1 fruit fly cellular context compared by ENCODE assay signal in the genomic region with DNA sequence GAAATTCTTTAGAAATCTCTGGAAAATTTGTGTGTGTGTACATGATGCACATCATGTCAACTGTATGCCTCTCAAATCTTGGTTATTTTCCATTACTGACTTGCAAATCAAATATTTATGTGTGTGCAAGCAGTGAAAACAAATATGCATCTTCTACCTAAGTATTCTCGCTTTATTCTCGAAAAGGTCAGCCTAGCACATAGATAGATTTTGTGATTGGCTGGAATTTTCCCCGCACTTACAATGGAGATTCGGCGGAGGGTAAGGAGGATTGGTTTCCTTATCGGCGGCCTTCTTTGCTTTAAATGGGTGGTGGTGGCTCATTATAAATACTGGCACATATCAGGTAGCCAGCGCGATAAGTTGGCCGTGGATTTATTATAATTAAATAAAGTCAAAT.
TF ChIP-seq lines count a peak whose summit lies in the region.

No protein-coding gene starts in this region.

TF ChIP-seq in whole organism, embryonic, 481 proteins besides CTCF, POLR2A, EP300 and RAD21 (continued from another document):
- no peak for TF ChIP-seq ato (GFP tag; IDR thresholded peaks at IDR 0.05; lab: Robert Waterston, UW; ENCODE audit: partially characterized antibody)
- no peak for TF ChIP-seq az2 (GFP tag; optimal IDR thresholded peaks at IDR 0.05; lab: Kevin White, UChicago)
- no peak for TF ChIP-seq odd (GFP tag; optimal IDR thresholded peaks at IDR 0.05; lab: Kevin White, UChicago)
- TF ChIP-seq zfh1 (GFP tag; IDR thresholded peaks at IDR 0.05; lab: Robert Waterston, UW) = no peak
- TF ChIP-seq CG8281 (tag; optimal IDR thresholded peaks at IDR 0.05; lab: Kevin White, UChicago) = no peak
- no peak for TF ChIP-seq Abd-B (GFP tag; optimal IDR thresholded peaks at IDR 0.05; lab: Kevin White, UChicago)
- no peak for TF ChIP-seq zen2 (GFP tag; IDR thresholded peaks at IDR 0.05; lab: Robert Waterston, UW; ENCODE audit: partially characterized antibody)
- no peak for TF ChIP-seq YL-1 (GFP tag; optimal IDR thresholded peaks at IDR 0.05; lab: Kevin White, UChicago)
- TF ChIP-seq CG6254 (GFP tag; optimal IDR thresholded peaks at IDR 0.05; lab: Kevin White, UChicago) = no peak
- no peak for TF ChIP-seq GATAe (GFP tag; conservative IDR thresholded peaks at IDR 0.05; lab: Robert Waterston, UW)
- no peak for TF ChIP-seq CG12155 (GFP tag; optimal IDR thresholded peaks at IDR 0.05; lab: Kevin White, UChicago)
- TF ChIP-seq sd (tag; optimal IDR thresholded peaks at IDR 0.05; lab: Kevin White, UChicago) = no peak
- peak; percentile 37 for TF ChIP-seq ATbp (GFP tag; optimal IDR thresholded peaks at IDR 0.05; lab: Kevin White, UChicago)
- no peak for TF ChIP-seq CG30020 (tag; optimal IDR thresholded peaks at IDR 0.05; lab: Kevin White, UChicago)
- TF ChIP-seq slbo (GFP tag; IDR thresholded peaks at IDR 0.05; lab: Robert Waterston, UW) = no peak
- TF ChIP-seq CG7271 (tag; optimal IDR thresholded peaks at IDR 0.05; lab: Kevin White, UChicago) = peak; percentile 62
- TF ChIP-seq CG11504 (tag; optimal IDR thresholded peaks at IDR 0.05; lab: Kevin White, UChicago) = peak; percentile 22
- no peak for TF ChIP-seq disco-r (GFP tag; optimal IDR thresholded peaks at IDR 0.05; lab: Kevin White, UChicago)
- TF ChIP-seq CG7372 (GFP tag; IDR thresholded peaks at IDR 0.05; lab: Robert Waterston, UW) = no peak
- no peak for TF ChIP-seq Kr (GFP tag; optimal IDR thresholded peaks at IDR 0.05; lab: Kevin White, UChicago)
- TF ChIP-seq CG32772 (GFP tag; IDR thresholded peaks at IDR 0.05; lab: Robert Waterston, UW) = no peak
- TF ChIP-seq sisA (GFP tag; IDR thresholded peaks at IDR 0.05; lab: Robert Waterston, UW) = no peak
- TF ChIP-seq chif (GFP tag; optimal IDR thresholded peaks at IDR 0.05; lab: Kevin White, UChicago) = no peak
- TF ChIP-seq CG6175 (GFP tag; IDR thresholded peaks at IDR 0.05; lab: Robert Waterston, UW) = no peak
- TF ChIP-seq CG11560 (tag; IDR thresholded peaks at IDR 0.05; lab: Robert Waterston, UW) = no peak
- no peak for TF ChIP-seq row (GFP tag; IDR thresholded peaks at IDR 0.05; lab: Robert Waterston, UW)
- no peak for TF ChIP-seq slou (GFP tag; optimal IDR thresholded peaks at IDR 0.05; lab: Kevin White, UChicago)
- TF ChIP-seq CG17186 (GFP tag; optimal IDR thresholded peaks at IDR 0.05; lab: Kevin White, UChicago) = no peak
- TF ChIP-seq Lhr (GFP tag; optimal IDR thresholded peaks at IDR 0.05; lab: Kevin White, UChicago) = peak; percentile 13
- peak; percentile 52 for TF ChIP-seq Med (GFP tag; lab: Kevin White, UChicago)
- TF ChIP-seq CG15514 (GFP tag; optimal IDR thresholded peaks at IDR 0.05; lab: Kevin White, UChicago) = no peak
- no peak for TF ChIP-seq so (GFP tag; IDR thresholded peaks at IDR 0.05; lab: Robert Waterston, UW)
- TF ChIP-seq CG11695 (GFP tag; IDR thresholded peaks at IDR 0.05; lab: Robert Waterston, UW) = no peak
- no peak for TF ChIP-seq Hmr (GFP tag; optimal IDR thresholded peaks at IDR 0.05; lab: Kevin White, UChicago)
- no peak for TF ChIP-seq tio (GFP tag; optimal IDR thresholded peaks at IDR 0.05; lab: Kevin White, UChicago)
- TF ChIP-seq hbn (GFP tag; IDR thresholded peaks at IDR 0.05; lab: Robert Waterston, UW; ENCODE audit: partially characterized antibody) = no peak
- TF ChIP-seq CG9817 (tag; optimal IDR thresholded peaks at IDR 0.05; lab: Kevin White, UChicago) = no peak
- TF ChIP-seq Dfd (GFP tag; optimal IDR thresholded peaks at IDR 0.05; lab: Kevin White, UChicago) = no peak
- TF ChIP-seq z (GFP tag; IDR thresholded peaks at IDR 0.05; lab: Robert Waterston, UW) = no peak
- no peak for TF ChIP-seq Myb (GFP tag; optimal IDR thresholded peaks at IDR 0.05; lab: Kevin White, UChicago)
- no peak for TF ChIP-seq danr (GFP tag; IDR thresholded peaks at IDR 0.05; lab: Robert Waterston, UW)
- TF ChIP-seq CG17829 (tag; optimal IDR thresholded peaks at IDR 0.05; lab: Kevin White, UChicago) = no peak
- TF ChIP-seq zen (tag; optimal IDR thresholded peaks at IDR 0.05; lab: Kevin White, UChicago) = peak; percentile 53
- TF ChIP-seq pzg (GFP tag; optimal IDR thresholded peaks at IDR 0.05; lab: Kevin White, UChicago) = no peak
- no peak for TF ChIP-seq Poxn (GFP tag; IDR thresholded peaks at IDR 0.05; lab: Robert Waterston, UW)
- TF ChIP-seq Ravus (GFP tag; IDR thresholded peaks at IDR 0.05; lab: Robert Waterston, UW) = no peak
- TF ChIP-seq btn (GFP tag; optimal IDR thresholded peaks at IDR 0.05; lab: Kevin White, UChicago) = no peak
- TF ChIP-seq B-H1 (GFP tag; IDR thresholded peaks at IDR 0.05; lab: Robert Waterston, UW) = no peak
- TF ChIP-seq D19B (GFP tag; optimal IDR thresholded peaks at IDR 0.05; lab: Kevin White, UChicago) = no peak
- 0 out of 2 replicates have a peak, but pooled peaks have one; percentile 19 for TF ChIP-seq crol (GFP tag; IDR thresholded peaks at IDR 0.05; lab: Robert Waterston, UW)
- no peak for TF ChIP-seq gcm2 (GFP tag; optimal IDR thresholded peaks at IDR 0.05; lab: Kevin White, UChicago)
- TF ChIP-seq CG18476 (GFP tag; optimal IDR thresholded peaks at IDR 0.05; lab: Kevin White, UChicago) = no peak
- TF ChIP-seq fru (optimal IDR thresholded peaks at IDR 0.05; lab: Kevin White, UChicago) = no peak
- TF ChIP-seq CG10147 (GFP tag; optimal IDR thresholded peaks at IDR 0.05; lab: Kevin White, UChicago) = no peak
- TF ChIP-seq CG1529 (GFP tag; optimal IDR thresholded peaks at IDR 0.05; lab: Kevin White, UChicago) = peak; percentile 10
- TF ChIP-seq Sry-δ (GFP tag; optimal IDR thresholded peaks at IDR 0.05; lab: Kevin White, UChicago) = no peak
- no peak for TF ChIP-seq CG17385 (GFP tag; optimal IDR thresholded peaks at IDR 0.05; lab: Kevin White, UChicago)
- no peak for TF ChIP-seq fd64A (GFP tag; optimal IDR thresholded peaks at IDR 0.05; lab: Kevin White, UChicago)
- no peak for TF ChIP-seq toy (GFP tag; IDR thresholded peaks at IDR 0.05; lab: Robert Waterston, UW)
- no peak for TF ChIP-seq vnd (GFP tag; IDR thresholded peaks at IDR 0.05; lab: Robert Waterston, UW; ENCODE audit: partially characterized antibody)
- no peak for TF ChIP-seq CG18764 (GFP tag; optimal IDR thresholded peaks at IDR 0.05; lab: Kevin White, UChicago)
- TF ChIP-seq CG10959 (GFP tag; IDR thresholded peaks at IDR 0.05; lab: Robert Waterston, UW) = no peak
- no peak for TF ChIP-seq CG12071 (GFP tag; optimal IDR thresholded peaks at IDR 0.05; lab: Kevin White, UChicago)
- TF ChIP-seq D19A (tag; optimal IDR thresholded peaks at IDR 0.05; lab: Kevin White, UChicago) = no peak
- TF ChIP-seq nom (GFP tag; optimal IDR thresholded peaks at IDR 0.05; lab: Kevin White, UChicago) = no peak
- no peak for TF ChIP-seq CG5245 (GFP tag; optimal IDR thresholded peaks at IDR 0.05; lab: Kevin White, UChicago)
- TF ChIP-seq Ssrp (tag; optimal IDR thresholded peaks at IDR 0.05; lab: Kevin White, UChicago) = no peak
- TF ChIP-seq HHEX (GFP tag; optimal IDR thresholded peaks at IDR 0.05; lab: Kevin White, UChicago) = no peak
